Fruit fly (Drosophila melanogaster) whole organism, embryonic: Measurements from ENCODE around the gene ato.

Experiments used
- Ada2b ChIP-seq: fragments of 200-800 bp; sonication (Bioruptor generic); IDR thresholded peaks from 2 replicates; pipeline ENCODE4 v1.3.6; 2022; ENCODE audit warnings: missing biosample characterization, missing genetic modification characterization
- Adf1 ChIP-seq: fragments of 200-800 bp; sonication (Bioruptor generic); IDR thresholded peaks from 2 replicates; pipeline ENCODE4 v1.3.6; 2022; ENCODE audit warnings: missing biosample characterization, missing genetic modification characterization
- Awh ChIP-seq: fragments of 200-800 bp; sonication (Bioruptor generic); IDR thresholded peaks from 2 replicates; pipeline ENCODE4, ENCODE4 v1.3.6; 2022; ENCODE audit warnings: missing biosample characterization, missing genetic modification characterization
- B-H1 ChIP-seq: fragments of 200-800 bp; sonication (Bioruptor generic); IDR thresholded peaks from 3 replicates; pipeline ENCODE4 v1.3.6; 2022; ENCODE audit warnings: missing biosample characterization, missing genetic modification characterization
- C15 ChIP-seq: fragments of 200-800 bp; sonication (Bioruptor generic); IDR thresholded peaks from 3 replicates; pipeline ENCODE4 v1.3.6; 2022; ENCODE audit warnings: missing biosample characterization, missing genetic modification characterization
- CG1024 ChIP-seq: fragments of 200-800 bp; sonication (Bioruptor generic); IDR thresholded peaks from 2 replicates; pipeline ENCODE4 v1.3.6; 2022; ENCODE audit warnings: missing biosample characterization, missing genetic modification characterization
- CG10959 ChIP-seq: fragments of 200-800 bp; sonication (Bioruptor generic); IDR thresholded peaks from 2 replicates; pipeline ENCODE4 v1.3.6; 2022; ENCODE audit warnings: missing biosample characterization, missing genetic modification characterization
- CG11456 ChIP-seq: fragments of 200-800 bp; sonication (Bioruptor generic); IDR thresholded peaks from 3 replicates; pipeline ENCODE4 v1.3.6; 2022; ENCODE audit warnings: missing biosample characterization, missing genetic modification characterization
- CG12391 ChIP-seq: fragments of 200-800 bp; sonication (Bioruptor generic); optimal IDR thresholded peaks from 3 replicates; lab custom pipeline; 2018; ENCODE audit warnings: missing biosample characterization, mild to moderate bottlenecking, missing genetic modification characterization, moderate library complexity
- CG14860 ChIP-seq: fragments of 200-800 bp; sonication (Bioruptor generic); IDR thresholded peaks from 3 replicates; pipeline ENCODE4 v1.3.6; 2022; ENCODE audit warnings: missing biosample characterization, missing genetic modification characterization; ENCODE audit not compliant: partially characterized antibody
- CG18599 ChIP-seq: fragments of 200-800 bp; sonication (Bioruptor generic); optimal IDR thresholded peaks from 3 replicates; lab custom pipeline; 2017; ENCODE audit warnings: missing biosample characterization, missing genetic modification characterization, mild to moderate bottlenecking, moderate library complexity, missing genetic modification reagents
- CG2199 ChIP-seq: fragments of 200-800 bp; sonication (Bioruptor generic); IDR thresholded peaks from 3 replicates; pipeline ENCODE4 v1.3.6; 2022; ENCODE audit warnings: missing biosample characterization, missing genetic modification characterization
- CG2712 ChIP-seq: fragments of 200-800 bp; optimal IDR thresholded peaks from 3 replicates; lab custom pipeline; 2019; ENCODE audit warnings: missing biosample characterization, mild to moderate bottlenecking, missing genetic modification characterization, moderate library complexity
- CG3726 ChIP-seq: fragments of 200-800 bp; sonication (Bioruptor generic); IDR thresholded peaks from 3 replicates; pipeline ENCODE4, ENCODE4 v1.3.6; 2022; ENCODE audit warnings: missing biosample characterization, missing genetic modification characterization
- CG3838 ChIP-seq: fragments of 200-800 bp; sonication (Bioruptor generic); optimal IDR thresholded peaks from 3 replicates; lab custom pipeline; 2016; ENCODE audit warnings: missing biosample characterization, missing genetic modification characterization
- CG4730 ChIP-seq: fragments of 200-800 bp; sonication (Bioruptor generic); IDR thresholded peaks from 2 replicates; pipeline ENCODE4 v1.3.6; 2022; ENCODE audit warnings: missing biosample characterization, missing genetic modification characterization
- CG6689 ChIP-seq: fragments of 200-800 bp; sonication (Bioruptor generic); IDR thresholded peaks from 2 replicates; pipeline ENCODE4 v1.3.6; 2022; ENCODE audit warnings: missing biosample characterization, missing genetic modification characterization
- CG8359 ChIP-seq: fragments of 200-800 bp; sonication (Bioruptor generic); optimal IDR thresholded peaks from 2 replicates; lab custom pipeline; 2017; ENCODE audit warnings: missing biosample characterization, mild to moderate bottlenecking, missing genetic modification characterization, borderline replicate concordance
- CG9215 ChIP-seq: fragments of 200-800 bp; sonication (Bioruptor generic); IDR thresholded peaks from 2 replicates; pipeline ENCODE4 v1.3.6; 2022; ENCODE audit warnings: missing biosample characterization, missing genetic modification characterization
- CoRest ChIP-seq: fragments of 200-800 bp; sonication (Bioruptor generic); optimal IDR thresholded peaks from 3 replicates; lab custom pipeline; 2018; ENCODE audit warnings: missing biosample characterization, mild to moderate bottlenecking, missing genetic modification characterization, moderate library complexity
- D19B ChIP-seq: fragments of 200-800 bp; sonication (Bioruptor generic); optimal IDR thresholded peaks from 2 replicates; lab custom pipeline; 2017; ENCODE audit warnings: missing biosample characterization, mild to moderate bottlenecking, missing genetic modification characterization
- Dip3 ChIP-seq: fragments of 200-800 bp; sonication (Bioruptor generic); optimal IDR thresholded peaks from 3 replicates; lab custom pipeline; 2016; ENCODE audit warnings: missing biosample characterization, missing genetic modification characterization
- Ets65A ChIP-seq: fragments of 200-800 bp; sonication (Bioruptor generic); peaks from one replicate; lab custom pipeline; 2016; ENCODE audit warnings: missing biosample characterization, missing genetic modification characterization
- GATAe ChIP-seq: fragments of 200-800 bp; sonication (Bioruptor generic); conservative IDR thresholded peaks from 2 replicates; pipeline ENCODE4 v1.3.6; 2022; ENCODE audit warnings: missing biosample characterization, missing genetic modification characterization
- Hr78 ChIP-seq, 2 experiments: fragments of 200-800 bp in 1 of 2; fragments of >200 bp in 1 of 2; sonication (Bioruptor generic) in 1 of 2; optimal IDR thresholded peaks; 2 replicates each; lab custom pipeline; 2017 to 2019; ENCODE audit warnings: missing biosample characterization in 2 of 2, missing genetic modification characterization in 2 of 2, mild to moderate bottlenecking in 1 of 2, moderate library complexity in 1 of 2
- Jarid2 ChIP-seq: fragments of 200-800 bp; sonication (Bioruptor generic); optimal IDR thresholded peaks from 3 replicates; lab custom pipeline; 2017; ENCODE audit warnings: mild to moderate bottlenecking, missing biosample characterization, missing genetic modification reagents, missing genetic modification characterization
- Nf-YC ChIP-seq: fragments of 200-800 bp; optimal IDR thresholded peaks from 3 replicates; lab custom pipeline; 2019; ENCODE audit warnings: missing biosample characterization, mild to moderate bottlenecking, missing genetic modification characterization, moderate library complexity
- Poxn ChIP-seq: fragments of 200-800 bp; sonication (Bioruptor generic); IDR thresholded peaks from 2 replicates; pipeline ENCODE4 v1.3.6; 2022; ENCODE audit warnings: missing biosample characterization, missing genetic modification characterization
- Ptx1 ChIP-seq: fragments of 200-800 bp; sonication (Bioruptor generic); IDR thresholded peaks from 2 replicates; pipeline ENCODE4 v1.3.6; 2022; ENCODE audit warnings: missing biosample characterization, missing genetic modification characterization
- Rfx ChIP-seq: fragments of 200-800 bp; sonication (Bioruptor generic); IDR thresholded peaks from 2 replicates; pipeline ENCODE4 v1.3.6; 2022; ENCODE audit warnings: missing biosample characterization, missing genetic modification characterization
- Sox100B ChIP-seq: fragments of 200-800 bp; sonication (Bioruptor generic); optimal IDR thresholded peaks from 3 replicates; lab custom pipeline; 2018; ENCODE audit warnings: missing biosample characterization, mild to moderate bottlenecking, missing genetic modification characterization
- Ssrp ChIP-seq: fragments of 200-800 bp; sonication (Bioruptor generic); optimal IDR thresholded peaks from 2 replicates; lab custom pipeline; 2018; ENCODE audit warnings: missing biosample characterization, mild to moderate bottlenecking, missing genetic modification characterization, moderate library complexity
- ab ChIP-seq: fragments of 200-800 bp; sonication (Bioruptor generic); optimal IDR thresholded peaks from 2 replicates; lab custom pipeline; 2016; ENCODE audit warnings: missing biosample characterization, missing genetic modification characterization
- ash1 ChIP-seq: fragments of 200-800 bp; sonication (Bioruptor generic); optimal IDR thresholded peaks from 2 replicates; lab custom pipeline; 2018; ENCODE audit warnings: missing biosample characterization, mild to moderate bottlenecking, missing genetic modification characterization
- az2 ChIP-seq: fragments of 200-800 bp; sonication (Bioruptor generic); optimal IDR thresholded peaks from 3 replicates; lab custom pipeline; 2016; ENCODE audit warnings: missing biosample characterization, missing genetic modification characterization
- br ChIP-seq: fragments of >200 bp; optimal IDR thresholded peaks from 2 replicates; lab custom pipeline; 2017
- crp ChIP-seq, 2 experiments: fragments of 200-800 bp; sonication (Bioruptor generic); optimal IDR thresholded peaks; 2 replicates in 1 of 2; 3 replicates in 1 of 2; lab custom pipeline; 2017; ENCODE audit warnings: missing biosample characterization in 2 of 2, missing genetic modification characterization in 2 of 2, mild to moderate bottlenecking in 1 of 2, moderate library complexity in 1 of 2
- disco-r ChIP-seq: fragments of 200-800 bp; sonication (Bioruptor generic); optimal IDR thresholded peaks from 2 replicates; lab custom pipeline; 2016; ENCODE audit warnings: missing biosample characterization, missing genetic modification characterization
- dm ChIP-seq: fragments of 200-800 bp; sonication (Bioruptor generic); optimal IDR thresholded peaks from 3 replicates; lab custom pipeline; 2016; ENCODE audit warnings: missing biosample characterization, missing genetic modification characterization
- dmrt11E ChIP-seq: fragments of 200-800 bp; sonication (Bioruptor generic); optimal IDR thresholded peaks from 3 replicates; lab custom pipeline; 2018; ENCODE audit warnings: missing biosample characterization, mild to moderate bottlenecking, missing genetic modification characterization, moderate library complexity
- dmrt99B ChIP-seq: fragments of 200-800 bp; sonication (Bioruptor generic); optimal IDR thresholded peaks from 2 replicates; lab custom pipeline; 2018; ENCODE audit warnings: missing biosample characterization, mild to moderate bottlenecking, missing genetic modification characterization, moderate library complexity
- esg ChIP-seq: fragments of 200-800 bp; sonication (Bioruptor generic); conservative IDR thresholded peaks from 2 replicates; pipeline ENCODE4 v1.3.6; 2022; ENCODE audit warnings: missing biosample characterization, missing genetic modification characterization
- ewg ChIP-seq: fragments of 200-800 bp; sonication (Bioruptor generic); optimal IDR thresholded peaks from 3 replicates; lab custom pipeline; 2017; ENCODE audit warnings: mild to moderate bottlenecking, missing biosample characterization, missing genetic modification reagents, missing genetic modification characterization
- ind ChIP-seq: fragments of 200-800 bp; sonication (Bioruptor generic); optimal IDR thresholded peaks from 3 replicates; lab custom pipeline; 2016; ENCODE audit warnings: missing biosample characterization, missing genetic modification characterization
- jumu ChIP-seq: fragments of 200-800 bp; sonication (Bioruptor generic); optimal IDR thresholded peaks from 3 replicates; lab custom pipeline; 2016; ENCODE audit warnings: missing biosample characterization, missing genetic modification characterization
- mld ChIP-seq: fragments of 200-800 bp; sonication (Bioruptor generic); IDR thresholded peaks from 3 replicates; pipeline ENCODE4 v1.3.6; 2022; ENCODE audit warnings: missing biosample characterization, missing genetic modification characterization; ENCODE audit not compliant: partially characterized antibody
- pnt ChIP-seq: fragments of 200-800 bp; sonication (Bioruptor generic); optimal IDR thresholded peaks from 3 replicates; lab custom pipeline; 2016; ENCODE audit warnings: missing biosample characterization, missing genetic modification characterization
- pros ChIP-seq: fragments of 200-800 bp; sonication (Bioruptor generic); optimal IDR thresholded peaks from 3 replicates; lab custom pipeline; 2019; ENCODE audit warnings: missing biosample characterization, mild to moderate bottlenecking, missing genetic modification characterization, moderate library complexity
- salm ChIP-seq: fragments of 200-800 bp; sonication (Bioruptor generic); optimal IDR thresholded peaks from 2 replicates; lab custom pipeline; 2018; ENCODE audit warnings: missing biosample characterization, mild to moderate bottlenecking, missing genetic modification characterization
- sisA ChIP-seq: fragments of 200-800 bp; sonication (Bioruptor generic); IDR thresholded peaks from 2 replicates; pipeline ENCODE4 v1.3.6; 2022; ENCODE audit warnings: missing biosample characterization, missing genetic modification characterization
- slbo ChIP-seq: fragments of 200-800 bp; sonication (Bioruptor generic); IDR thresholded peaks from 2 replicates; pipeline ENCODE4 v1.3.6; 2022; ENCODE audit warnings: missing biosample characterization, missing genetic modification characterization
- wdn ChIP-seq: fragments of 200-800 bp; sonication (Bioruptor generic); IDR thresholded peaks from 2 replicates; pipeline ENCODE4 v1.3.6; 2022; ENCODE audit warnings: missing biosample characterization, missing genetic modification characterization
- wek ChIP-seq: fragments of 200-800 bp; sonication (Bioruptor generic); optimal IDR thresholded peaks from 3 replicates; lab custom pipeline; 2018; ENCODE audit warnings: missing biosample characterization, mild to moderate bottlenecking, missing genetic modification characterization, moderate library complexity

The ato gene

DNA sequence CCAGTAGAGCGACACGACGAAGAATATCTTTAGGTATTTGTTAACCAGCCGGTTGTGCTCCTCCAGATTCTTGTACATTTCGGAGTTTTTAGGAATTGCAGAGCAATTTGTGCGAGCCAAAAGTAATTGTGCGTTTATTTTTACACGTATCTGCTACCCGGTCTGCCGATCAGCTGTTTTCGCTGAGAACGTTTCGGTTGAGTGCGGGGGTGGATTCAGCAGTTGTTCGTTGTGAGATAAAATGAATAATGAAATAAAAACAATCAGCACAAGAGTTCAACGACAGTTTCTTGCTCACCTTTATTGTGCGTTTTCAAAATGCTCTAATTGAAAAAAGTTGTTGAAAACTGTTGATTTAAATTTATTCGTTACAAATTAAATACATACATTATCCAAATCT is 26.0 kb downstream of the ato start, which contains the start of gene nac (continued):
- TF ChIP-seq Rfx (GFP tag; lab: Robert Waterston, UW), result peak; percentile 40; the same call in 1 of the 2 replicates
- no peak for TF ChIP-seq B-H1 (GFP tag; lab: Robert Waterston, UW)
- TF ChIP-seq Awh (GFP tag; lab: Robert Waterston, UW), result no peak
- TF ChIP-seq CG3838 (GFP tag; lab: Kevin White, UChicago), result no peak
- no peak for TF ChIP-seq Adf1 (GFP tag; lab: Robert Waterston, UW)
- TF ChIP-seq Nf-YC, result no peak
- no peak for TF ChIP-seq pnt (GFP tag; lab: Kevin White, UChicago)
- TF ChIP-seq Poxn (GFP tag; lab: Robert Waterston, UW), result no peak
- TF ChIP-seq disco-r (GFP tag; lab: Kevin White, UChicago), result no peak
- TF ChIP-seq Ets65A, result peak; percentile 11
- no peak for TF ChIP-seq ewg
- no peak for TF ChIP-seq az2 (GFP tag; lab: Kevin White, UChicago)
- no peak for TF ChIP-seq CG1024
- no peak for TF ChIP-seq GATAe
- TF ChIP-seq crp (GFP tag; optimal IDR thresholded peaks at IDR 0.05; lab: Kevin White, UChicago), result peak; percentile 65 to 90
- TF ChIP-seq dmrt11E, result no peak
- TF ChIP-seq CG18599 (GFP tag; lab: Kevin White, UChicago), result no peak
- TF ChIP-seq br (lab: Kevin White, UChicago), result no peak
- TF ChIP-seq CG4730 (GFP tag; lab: Robert Waterston, UW), result no peak
- no peak for TF ChIP-seq ab (GFP tag; lab: Kevin White, UChicago)
- TF ChIP-seq CG10959 (GFP tag; lab: Robert Waterston, UW), result no peak
- TF ChIP-seq CoRest (tag; lab: Kevin White, UChicago), result no peak
- peak; percentile 26; the same call in 1 of the 3 replicates for TF ChIP-seq CG2199 (GFP tag; lab: Robert Waterston, UW)
- TF ChIP-seq CG8359 (GFP tag; lab: Kevin White, UChicago), result no peak
- no peak for TF ChIP-seq CG6689 (GFP tag; lab: Robert Waterston, UW)
- TF ChIP-seq C15 (GFP tag; lab: Robert Waterston, UW), result no peak
- TF ChIP-seq wek, result no peak
- TF ChIP-seq CG2712 (tag; lab: Kevin White, UChicago), result peak; percentile 7
- no peak for TF ChIP-seq ind (GFP tag; lab: Kevin White, UChicago)
- TF ChIP-seq esg (GFP tag; lab: Robert Waterston, UW), result no peak
- no peak for TF ChIP-seq Jarid2
- no peak for TF ChIP-seq ash1 (GFP tag; lab: Kevin White, UChicago)
- no peak for TF ChIP-seq salm (tag; lab: Kevin White, UChicago)
- no peak for TF ChIP-seq jumu
- TF ChIP-seq sisA (GFP tag; lab: Robert Waterston, UW), result no peak
- peak; percentile 17 for TF ChIP-seq CG12391
- no peak for TF ChIP-seq dmrt99B (tag; lab: Kevin White, UChicago)
- no peak for TF ChIP-seq dm (GFP tag; lab: Kevin White, UChicago)
- no peak for TF ChIP-seq CG3726 (GFP tag; lab: Robert Waterston, UW)
- TF ChIP-seq CG14860 (GFP tag; lab: Robert Waterston, UW), result no peak
- TF ChIP-seq Ssrp (tag; lab: Kevin White, UChicago), result no peak
- no peak for TF ChIP-seq Dip3 (GFP tag; lab: Kevin White, UChicago)
- peak; percentile 46; the same call in 1 of the 2 replicates for TF ChIP-seq slbo (GFP tag; lab: Robert Waterston, UW)
- TF ChIP-seq pros (GFP tag; lab: Kevin White, UChicago), result no peak
- TF ChIP-seq wdn, result no peak
- no peak for TF ChIP-seq Ptx1 (GFP tag; lab: Robert Waterston, UW)
- no peak for TF ChIP-seq CG9215 (GFP tag; lab: Robert Waterston, UW)
- TF ChIP-seq Ada2b, result no peak
- TF ChIP-seq Hr78 (GFP tag; optimal IDR thresholded peaks at IDR 0.05; lab: Kevin White, UChicago), result no peak
- TF ChIP-seq CG11456 (GFP tag; lab: Robert Waterston, UW), result no peak
- TF ChIP-seq Sox100B (GFP tag; lab: Kevin White, UChicago), result no peak
- TF ChIP-seq mld (GFP tag; lab: Robert Waterston, UW), result no peak
- TF ChIP-seq D19B (GFP tag; lab: Kevin White, UChicago), result no peak
